Worm (Caenorhabditis elegans) whole organism, L4/young adult: ENCODE results near the gene B0507.4.

Source experiments
- W03F9.2 ChIP-seq: fragments of 150-350 bp; optimal IDR thresholded peaks from 2 replicates; lab custom pipeline; 2014; ENCODE audit warnings: missing biosample characterization, missing genetic modification characterization
- him-1 ChIP-seq: sonication (generic microtip); optimal IDR thresholded peaks from 2 replicates; lab custom pipeline; 2016; ENCODE audit warnings: missing genotype, missing genetic modification reagents, missing genetic modification characterization, missing compliant biosample characterization

- no peak for TF ChIP-seq him-1 (tag; lab: Kevin White, UChicago)
- no peak for TF ChIP-seq W03F9.2 (tag; lab: Kevin White, UChicago)
Measured at ce11 chrV:8773826-8774382, 19.1 kb downstream of the B0507.4 start, which contains the start of gene B0507.2.
